Worm (Caenorhabditis elegans) whole organism, L3 larva: Measurements from ENCODE around the gene Y53F4B.11.
"Not testable (repeated sequence)": the region's sequence is repeated elsewhere in the genome, so short reads cannot be mapped to it uniquely, and the experiment has no call there.

Experiments used
- R02D3.7 ChIP-seq: fragments of 150-350 bp; optimal IDR thresholded peaks from 2 replicates; lab custom pipeline; 2014; ENCODE audit warnings: missing biosample characterization, missing genetic modification characterization
- aly-2 ChIP-seq: fragments of 150-350 bp; optimal IDR thresholded peaks from 2 replicates; lab custom pipeline; 2014; ENCODE audit warnings: missing biosample characterization, missing genetic modification characterization
- ama-1 ChIP-seq: fragments of 150-350 bp; optimal IDR thresholded peaks from 2 replicates; lab custom pipeline; 2018
- ceh-16 ChIP-seq: sonication (generic microtip); optimal IDR thresholded peaks from 2 replicates; lab custom pipeline; 2017; ENCODE audit warnings: missing biosample characterization, missing genetic modification characterization
- ceh-28 ChIP-seq: fragments of 150-350 bp; optimal IDR thresholded peaks from 2 replicates; lab custom pipeline; 2014; ENCODE audit warnings: missing biosample characterization, missing genetic modification reagents, missing genetic modification characterization
- ceh-82 ChIP-seq: fragments of 150-350 bp; optimal IDR thresholded peaks from 2 replicates; lab custom pipeline; 2014; ENCODE audit warnings: missing biosample characterization, missing genetic modification characterization
- ceh-9 ChIP-seq: sonication (generic microtip); optimal IDR thresholded peaks from 2 replicates; lab custom pipeline; 2018; ENCODE audit warnings: missing biosample characterization, missing genetic modification characterization
- egl-27 ChIP-seq: sonication (generic microtip); optimal IDR thresholded peaks from 4 replicates; lab custom pipeline; 2017; ENCODE audit warnings: missing biosample characterization, missing genetic modification reagents, missing genetic modification characterization
- elt-1 ChIP-seq: fragments of 150-350 bp; optimal IDR thresholded peaks from 2 replicates; lab custom pipeline; 2014; ENCODE audit warnings: missing biosample characterization, missing genetic modification characterization
- eor-1 ChIP-seq, 2 experiments: fragments of 150-350 bp; optimal IDR thresholded peaks; 2 replicates each; lab custom pipeline; 2014 to 2018; ENCODE audit warnings: missing biosample characterization in 2 of 2, missing genetic modification characterization in 2 of 2
- fkh-2 ChIP-seq: fragments of 150-350 bp; optimal IDR thresholded peaks from 2 replicates; lab custom pipeline; 2014; ENCODE audit warnings: missing biosample characterization, missing genetic modification reagents, missing genetic modification characterization
- fos-1 ChIP-seq: fragments of 150-350 bp; optimal IDR thresholded peaks from 2 replicates; lab custom pipeline; 2014; ENCODE audit warnings: missing biosample characterization, missing genetic modification characterization
- hmg-11 ChIP-seq: sonication (generic microtip); optimal IDR thresholded peaks from 2 replicates; lab custom pipeline; 2016; ENCODE audit warnings: missing genetic modification characterization, missing compliant biosample characterization
- jun-1 ChIP-seq: fragments of 150-350 bp; optimal IDR thresholded peaks from 2 replicates; lab custom pipeline; 2014; ENCODE audit warnings: missing biosample characterization, missing genetic modification reagents, missing genetic modification characterization
- lin-15B ChIP-seq: fragments of 150-350 bp; optimal IDR thresholded peaks from 2 replicates; lab custom pipeline; 2014; ENCODE audit warnings: missing biosample characterization, missing genetic modification characterization
- lin-39 ChIP-seq: fragments of 150-350 bp; optimal IDR thresholded peaks from 2 replicates; lab custom pipeline; 2018; ENCODE audit warnings: missing biosample characterization, missing genetic modification reagents, missing genetic modification characterization
- lsy-12 ChIP-seq: sonication (generic microtip); optimal IDR thresholded peaks from 2 replicates; lab custom pipeline; 2016; ENCODE audit warnings: mild to moderate bottlenecking, missing genetic modification characterization, missing compliant biosample characterization
- mdl-1 ChIP-seq: fragments of 150-350 bp; optimal IDR thresholded peaks from 2 replicates; lab custom pipeline; 2014; ENCODE audit warnings: missing biosample characterization, missing genetic modification characterization
- mml-1 ChIP-seq: fragments of 150-350 bp; sonication (generic microtip); optimal IDR thresholded peaks from 3 replicates; lab custom pipeline; 2014; ENCODE audit warnings: missing biosample characterization, missing genetic modification characterization
- nfya-1 ChIP-seq: sonication (generic microtip); optimal IDR thresholded peaks from 2 replicates; lab custom pipeline; 2017; ENCODE audit warnings: missing genetic modification characterization, mild to moderate bottlenecking, missing compliant biosample characterization, antibody characterized with exemption, moderate library complexity; ENCODE audit not compliant: insufficient read depth
- nhr-11 ChIP-seq: fragments of 150-350 bp; optimal IDR thresholded peaks from 2 replicates; lab custom pipeline; 2014; ENCODE audit warnings: missing biosample characterization, missing genetic modification characterization
- nhr-12 ChIP-seq: fragments of 150-350 bp; optimal IDR thresholded peaks from 2 replicates; lab custom pipeline; 2014; ENCODE audit warnings: missing biosample characterization, missing genetic modification characterization
- nhr-23 ChIP-seq: fragments of 150-350 bp; optimal IDR thresholded peaks from 2 replicates; lab custom pipeline; 2014; ENCODE audit warnings: missing biosample characterization, missing genetic modification reagents, missing genetic modification characterization
- nhr-237 ChIP-seq: fragments of 150-350 bp; optimal IDR thresholded peaks from 2 replicates; lab custom pipeline; 2014; ENCODE audit warnings: missing biosample characterization, missing genetic modification characterization
- nhr-28 ChIP-seq: fragments of 150-350 bp; optimal IDR thresholded peaks from 2 replicates; lab custom pipeline; 2014; ENCODE audit warnings: missing biosample characterization, missing genetic modification characterization
- nhr-43 ChIP-seq: sonication (generic microtip); optimal IDR thresholded peaks from 2 replicates; lab custom pipeline; 2016; ENCODE audit warnings: mild to moderate bottlenecking, missing genetic modification characterization, missing compliant biosample characterization; ENCODE audit not compliant: poor library complexity, severe bottlenecking
- nhr-67 ChIP-seq: fragments of 150-350 bp; optimal IDR thresholded peaks from 2 replicates; lab custom pipeline; 2014; ENCODE audit warnings: missing biosample characterization, missing genetic modification characterization
- nhr-77 ChIP-seq: fragments of 150-350 bp; optimal IDR thresholded peaks from 2 replicates; lab custom pipeline; 2014; ENCODE audit warnings: missing biosample characterization, missing genetic modification characterization
- pha-4 ChIP-seq: fragments of 150-350 bp; optimal IDR thresholded peaks from 2 replicates; lab custom pipeline; 2014; ENCODE audit warnings: missing biosample characterization, missing genetic modification reagents, missing genetic modification characterization
- pqm-1 ChIP-seq: fragments of 150-350 bp; optimal IDR thresholded peaks from 2 replicates; lab custom pipeline; 2017; ENCODE audit warnings: missing biosample characterization, missing genetic modification characterization, inconsistent platforms
- skn-1 ChIP-seq: fragments of 150-350 bp; optimal IDR thresholded peaks from 2 replicates; lab custom pipeline; 2014; ENCODE audit warnings: missing biosample characterization, missing genetic modification characterization
- snpc-4 ChIP-seq: fragments of 150-350 bp; optimal IDR thresholded peaks from 2 replicates; lab custom pipeline; 2014; ENCODE audit warnings: missing biosample characterization, missing genetic modification characterization
- tbx-2 ChIP-seq: sonication (generic microtip); optimal IDR thresholded peaks from 2 replicates; lab custom pipeline; 2016; ENCODE audit warnings: mild to moderate bottlenecking, missing genetic modification characterization, missing compliant biosample characterization
- unc-39 ChIP-seq: sonication (generic microtip); optimal IDR thresholded peaks from 4 replicates; lab custom pipeline; 2017; ENCODE audit warnings: missing biosample characterization, missing genetic modification characterization
- unc-62 ChIP-seq: fragments of 150-350 bp; sonication (generic microtip); optimal IDR thresholded peaks from 4 replicates; lab custom pipeline; 2014; ENCODE audit warnings: missing biosample characterization, missing genetic modification reagents, missing genetic modification characterization
- zag-1 ChIP-seq: fragments of 150-350 bp; optimal IDR thresholded peaks from 2 replicates; lab custom pipeline; 2014; ENCODE audit warnings: missing biosample characterization, missing genetic modification characterization

The Y53F4B.11 gene

ce11 chrII:14992598-14992997, 17.9 kb upstream of the Y53F4B.11 start, which contains the start of gene Y53F4B.7:
Y53F4B.7 (plus strand) TSS chrII:14992898.
- not testable (repeated sequence) for TF ChIP-seq lin-39 (tag; lab: Kevin White, UChicago); nhr-11 (tag; lab: Kevin White, UChicago); mdl-1

- TF ChIP-seq nhr-12 (tag; lab: Kevin White, UChicago) (no peak), ama-1 (lab: Kevin White, UChicago) (no peak), nhr-237 (tag; lab: Kevin White, UChicago) (no peak), nhr-28 (tag; lab: Kevin White, UChicago) (no peak), unc-39 (tag; lab: Kevin White, UChicago) (no peak), hmg-11 (tag; lab: Kevin White, UChicago) (no peak), mdl-1 (no peak), elt-1 (tag; lab: Kevin White, UChicago) (no peak), zag-1 (no peak), fkh-2 (tag; lab: Kevin White, UChicago) (no peak), unc-62 (no peak), nhr-23 (tag; lab: Kevin White, UChicago) (no peak), skn-1 (no peak)
Observed at ce11 chrII:15003410-15003809, 7.1 kb upstream of the Y53F4B.11 start, which contains the start of gene Y53F4B.10. Y53F4B.10 (minus strand) TSS chrII:15003510.

- TF ChIP-seq ceh-9 (tag; lab: Kevin White, UChicago) (no peak), ceh-82 (tag; lab: Kevin White, UChicago) (no peak), R02D3.7 (peak; percentile 36), nhr-12 (tag; lab: Kevin White, UChicago) (no peak), zag-1 (no peak), fos-1 (tag; lab: Kevin White, UChicago) (no peak), nhr-23 (tag; lab: Kevin White, UChicago) (no peak), lin-15B (tag; lab: Kevin White, UChicago) (peak; percentile 34), elt-1 (tag; lab: Kevin White, UChicago) (no peak), lsy-12 (tag; lab: Kevin White, UChicago) (no peak), nhr-77 (no peak), eor-1 (tag; optimal IDR thresholded peaks at IDR 0.05; lab: Kevin White, UChicago) (no peak), snpc-4 (tag; lab: Kevin White, UChicago) (no peak), tbx-2 (tag; lab: Kevin White, UChicago) (no peak)
Observed at ce11 chrII:15004538-15004937, 6.0 kb upstream of the Y53F4B.11 start.

ce11 chrII:15005118-15005517, 5.4 kb upstream of the Y53F4B.11 start:
- TF ChIP-seq ceh-28 (tag; lab: Kevin White, UChicago) (no peak), ceh-16 (tag; lab: Kevin White, UChicago) (no peak), ceh-9 (tag; lab: Kevin White, UChicago) (no peak), nhr-28 (tag; lab: Kevin White, UChicago) (no peak), tbx-2 (tag; lab: Kevin White, UChicago) (no peak), pha-4 (tag; lab: Kevin White, UChicago) (no peak), egl-27 (tag; lab: Kevin White, UChicago) (no peak), nhr-77 (no peak), pqm-1 (tag; lab: Kevin White, UChicago) (no peak), mdl-1 (no peak), nhr-11 (tag; lab: Kevin White, UChicago) (no peak), nfya-1 (no peak), fkh-2 (tag; lab: Kevin White, UChicago) (no peak), nhr-67 (tag; lab: Kevin White, UChicago) (no peak), zag-1 (no peak), mml-1 (tag; lab: Kevin White, UChicago) (no peak), aly-2 (tag; lab: Kevin White, UChicago) (no peak)

ce11 chrII:15008481-15009057, 2.0 kb upstream of the Y53F4B.11 start:
- TF ChIP-seq nhr-43 (tag; lab: Kevin White, UChicago) (no peak), jun-1 (tag; lab: Kevin White, UChicago) (no peak), elt-1 (tag; lab: Kevin White, UChicago) (no peak), egl-27 (tag; lab: Kevin White, UChicago) (no peak), ceh-16 (tag; lab: Kevin White, UChicago) (no peak), mdl-1 (no peak), unc-39 (tag; lab: Kevin White, UChicago) (no peak), lin-39 (tag; lab: Kevin White, UChicago) (no peak), nhr-77 (no peak), hmg-11 (tag; lab: Kevin White, UChicago) (no peak)
- TF ChIP-seq, all 47 proteins: peak for 0
